Fruit fly (Drosophila melanogaster) whole organism: ENCODE measurements around the gene GILT2.
A peak's percentile ranks its signal among the peaks of the same experiment; 100 is the strongest.

Experiments
- CG8478 ChIP-seq: fragments of >200 bp; optimal IDR thresholded peaks from 2 replicates; lab custom pipeline; 2018; ENCODE audit warnings: inconsistent platforms
- Dll ChIP-seq: fragments of >200 bp; optimal IDR thresholded peaks from 2 replicates; lab custom pipeline; 2017
- EcR ChIP-seq, 2 experiments: fragments of >200 bp; optimal IDR thresholded peaks; 2 replicates each; lab custom pipeline; 2017; ENCODE audit warnings: missing biosample characterization in 2 of 2, missing genetic modification characterization in 2 of 2, missing genetic modification reagents in 2 of 2
- pan ChIP-seq: fragments of >200 bp; optimal IDR thresholded peaks from 2 replicates; lab custom pipeline; 2017
- psq ChIP-seq: fragments of >200 bp; optimal IDR thresholded peaks from 2 replicates; lab custom pipeline; 2017
- usp ChIP-seq: fragments of >200 bp; optimal IDR thresholded peaks from 2 replicates; lab custom pipeline; 2017; ENCODE audit warnings: missing biosample characterization, missing genetic modification characterization, mixed read lengths

Gene GILT2

dm6 chr3R:23657357-23658318 lies 21.1 kb upstream of the GILT2 start:
- TF ChIP-seq CG8478 (lab: Kevin White, UChicago) = no peak
- TF ChIP-seq Dll (lab: Kevin White, UChicago) = no peak
- TF ChIP-seq pan (lab: Kevin White, UChicago) = no peak
- no peak for TF ChIP-seq psq
- no peak for TF ChIP-seq usp (GFP tag; lab: Kevin White, UChicago)
- TF ChIP-seq EcR (GFP tag; optimal IDR thresholded peaks at IDR 0.05; lab: Kevin White, UChicago) = no peak

dm6 chr3R:23658948-23659347 lies 19.7 kb upstream of the GILT2 start:
- no peak for TF ChIP-seq Dll (lab: Kevin White, UChicago)
- TF ChIP-seq CG8478 (lab: Kevin White, UChicago) = no peak
- no peak for TF ChIP-seq usp (GFP tag; lab: Kevin White, UChicago)
- TF ChIP-seq EcR (GFP tag; optimal IDR thresholded peaks at IDR 0.05; lab: Kevin White, UChicago) = no peak
- no peak for TF ChIP-seq pan (lab: Kevin White, UChicago)
- no peak for TF ChIP-seq psq

- TF ChIP-seq pan (lab: Kevin White, UChicago) = no peak
- TF ChIP-seq Dll (lab: Kevin White, UChicago) = no peak
- TF ChIP-seq psq = no peak
- TF ChIP-seq EcR (GFP tag; optimal IDR thresholded peaks at IDR 0.05; lab: Kevin White, UChicago) = no peak
- no peak for TF ChIP-seq usp (GFP tag; lab: Kevin White, UChicago)
- TF ChIP-seq CG8478 (lab: Kevin White, UChicago) = no peak
These were observed 19.1 kb upstream of the GILT2 start for dm6 chr3R:23659598-23659997.

- TF ChIP-seq usp (GFP tag; lab: Kevin White, UChicago) (no peak), EcR (GFP tag; optimal IDR thresholded peaks at IDR 0.05; lab: Kevin White, UChicago) (no peak), pan (lab: Kevin White, UChicago) (no peak), CG8478 (lab: Kevin White, UChicago) (no peak), psq (no peak), Dll (lab: Kevin White, UChicago) (no peak)
These were observed 15.9 kb upstream of the GILT2 start for dm6 chr3R:23662782-23663181.

DNA sequence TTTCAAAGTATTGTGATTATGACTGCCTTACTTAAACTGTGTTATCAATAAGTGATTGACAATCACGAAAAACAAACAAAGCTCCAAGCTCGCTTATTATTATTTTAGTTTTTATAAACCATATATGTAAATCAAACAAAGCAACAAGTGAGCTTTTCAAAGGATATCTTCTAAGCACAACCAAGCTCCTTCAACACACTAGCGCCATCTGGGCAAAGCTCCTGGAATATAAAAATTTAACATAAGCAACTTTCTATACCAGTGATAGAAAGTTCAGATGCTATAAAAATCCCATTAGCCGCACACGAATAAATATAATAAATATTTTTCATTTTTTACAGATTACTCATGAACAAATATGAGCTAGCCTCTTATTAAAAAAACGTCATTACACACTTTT lies 14.3 kb upstream of the GILT2 start:
- no peak for TF ChIP-seq EcR (GFP tag; optimal IDR thresholded peaks at IDR 0.05; lab: Kevin White, UChicago)
- TF ChIP-seq usp (GFP tag; lab: Kevin White, UChicago) = no peak
- TF ChIP-seq CG8478 (lab: Kevin White, UChicago) = no peak
- no peak for TF ChIP-seq Dll (lab: Kevin White, UChicago)
- TF ChIP-seq psq = no peak
- TF ChIP-seq pan (lab: Kevin White, UChicago) = no peak

DNA sequence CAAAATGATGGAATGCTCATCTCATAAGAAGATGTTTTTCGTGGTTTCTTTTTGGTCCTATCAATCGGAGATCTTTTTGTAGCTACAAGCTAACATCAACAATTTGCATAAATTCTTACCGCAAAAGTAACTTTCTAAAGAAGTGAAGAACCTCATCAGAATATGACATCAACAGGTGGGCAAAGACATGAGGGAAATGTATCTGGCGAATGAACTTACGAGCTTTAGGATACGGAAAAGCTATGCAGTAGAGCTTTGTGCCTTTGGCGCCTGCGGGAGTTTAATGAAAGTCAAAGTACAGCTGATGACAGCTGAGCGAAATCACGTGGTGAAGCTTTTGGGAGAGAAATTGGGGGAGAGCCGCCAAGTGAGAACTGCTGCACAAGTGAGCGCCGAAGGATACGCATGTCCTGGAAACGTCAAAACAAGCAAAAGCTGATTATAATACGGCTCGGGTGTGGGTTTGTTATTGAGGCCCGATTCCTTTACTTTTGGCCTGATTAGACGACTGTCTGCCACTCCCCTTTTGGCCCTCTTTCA lies 12.0 kb upstream of the GILT2 start:
- TF ChIP-seq Dll (lab: Kevin White, UChicago) (no peak), pan (lab: Kevin White, UChicago) (no peak), psq (no peak), EcR (GFP tag; optimal IDR thresholded peaks at IDR 0.05; lab: Kevin White, UChicago) (no peak), usp (GFP tag; lab: Kevin White, UChicago) (no peak), CG8478 (lab: Kevin White, UChicago) (no peak)

DNA sequence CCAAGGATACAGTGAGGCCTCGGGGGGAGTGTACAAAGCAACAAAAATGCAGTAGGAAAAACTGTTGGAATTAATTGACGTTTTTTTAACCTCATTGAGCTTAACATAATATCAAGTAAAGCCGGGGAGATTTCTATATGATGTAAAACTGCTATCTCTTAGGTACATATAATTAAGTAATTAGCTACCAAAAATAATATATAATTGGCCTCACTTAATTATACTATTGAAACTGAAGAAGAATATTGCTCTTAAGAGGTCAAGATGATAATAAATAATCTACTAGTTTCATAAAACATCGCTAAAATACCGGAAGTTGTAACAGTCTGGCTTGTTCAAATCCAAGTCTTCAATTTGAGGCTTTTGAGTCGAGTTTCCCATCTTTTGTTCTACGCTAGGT lies 11.2 kb upstream of the GILT2 start:
- TF ChIP-seq usp (GFP tag; lab: Kevin White, UChicago) (no peak), CG8478 (lab: Kevin White, UChicago) (no peak), EcR (GFP tag; optimal IDR thresholded peaks at IDR 0.05; lab: Kevin White, UChicago) (no peak), psq (no peak), pan (lab: Kevin White, UChicago) (no peak), Dll (lab: Kevin White, UChicago) (no peak)

- TF ChIP-seq CG8478 (lab: Kevin White, UChicago) = no peak
- no peak for TF ChIP-seq psq
- TF ChIP-seq EcR (GFP tag; optimal IDR thresholded peaks at IDR 0.05; lab: Kevin White, UChicago) = no peak
- no peak for TF ChIP-seq pan (lab: Kevin White, UChicago)
- no peak for TF ChIP-seq Dll (lab: Kevin White, UChicago)
- no peak for TF ChIP-seq usp (GFP tag; lab: Kevin White, UChicago)
These were observed 10.1 kb upstream of the GILT2 start for dm6 chr3R:23668583-23668982.

DNA sequence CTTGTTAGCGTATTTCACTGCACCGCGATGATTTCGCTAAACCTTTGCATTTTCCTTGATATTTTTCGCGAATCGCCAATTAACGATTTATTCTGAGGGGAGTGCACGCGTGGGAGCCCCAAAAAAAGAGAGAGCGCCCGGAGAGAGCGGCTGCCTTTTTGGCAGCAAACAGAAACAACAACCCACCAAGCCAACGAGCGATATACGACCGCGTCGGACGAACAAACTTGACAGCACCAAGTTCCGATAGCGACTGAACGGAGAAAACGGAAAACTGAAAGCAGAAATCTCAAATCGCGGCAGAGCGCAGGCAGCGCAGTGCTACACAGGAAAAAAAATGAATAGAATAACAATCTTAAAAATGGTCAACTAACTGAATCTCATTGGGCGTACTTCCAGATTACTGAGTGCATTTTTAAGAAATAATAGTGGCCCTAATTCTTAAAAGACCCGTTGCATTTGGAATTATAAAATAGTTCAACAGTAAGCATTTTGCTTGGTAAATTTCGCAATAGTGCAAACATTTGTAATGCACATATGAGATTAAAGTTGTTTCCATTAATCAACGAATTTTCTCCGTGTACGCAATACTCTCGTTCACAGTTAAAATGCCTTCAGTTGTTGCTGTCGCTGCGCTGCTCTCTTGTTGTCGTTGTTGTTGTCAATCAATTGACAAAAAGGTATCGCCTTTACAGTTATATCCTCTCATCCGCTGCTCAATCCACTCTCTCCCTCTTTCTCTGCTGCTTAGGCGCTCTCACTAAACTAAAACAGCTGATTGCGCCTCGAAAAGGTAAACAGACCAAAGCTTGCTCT lies 9.1 kb upstream of the GILT2 start, which contains the start of gene CG31145:
Gene CG31145, minus strand, starts transcription at position 259 of the 816 bp plus-strand sequence.
- TF ChIP-seq pan (lab: Kevin White, UChicago) = peak; percentile 23
- no peak for TF ChIP-seq EcR (GFP tag; optimal IDR thresholded peaks at IDR 0.05; lab: Kevin White, UChicago)
- TF ChIP-seq Dll (lab: Kevin White, UChicago) = peak; percentile 68

- TF ChIP-seq CG8478 (lab: Kevin White, UChicago) = no peak
- TF ChIP-seq Dll (lab: Kevin White, UChicago) = no peak
These were observed 5.6 kb upstream of the GILT2 start for dm6 chr3R:23673084-23673483.

DNA sequence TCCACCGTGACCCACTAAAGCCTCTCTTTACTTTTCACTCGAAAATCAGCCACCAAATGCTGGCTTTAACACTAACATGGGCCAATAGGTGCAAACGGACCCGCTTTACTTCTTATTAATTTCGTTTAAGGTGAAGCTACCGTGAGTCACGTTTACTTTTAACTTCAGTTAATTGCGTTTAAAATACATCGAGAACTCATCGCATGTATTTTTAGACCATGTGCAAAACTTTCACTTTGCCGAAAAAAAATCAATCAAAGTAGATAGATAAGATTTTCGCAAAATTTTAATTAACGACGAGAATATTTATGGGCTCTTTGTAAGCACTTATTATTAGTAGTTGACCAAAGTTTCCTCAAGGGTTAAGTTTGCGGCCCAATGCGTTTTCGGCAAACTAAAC lies 4.3 kb upstream of the GILT2 start:
- TF ChIP-seq Dll (lab: Kevin White, UChicago) = no peak
- no peak for TF ChIP-seq usp (GFP tag; lab: Kevin White, UChicago)
- TF ChIP-seq psq = no peak
- no peak for TF ChIP-seq pan (lab: Kevin White, UChicago)
- no peak for TF ChIP-seq CG8478 (lab: Kevin White, UChicago)
